Fruit fly (Drosophila melanogaster): ENCODE measurements around the gene Cad87A.

Cad87A gene

dm6 chr3R:11949387-11950029 lies 579 bp upstream of the Cad87A start, which contains the start of gene CG31211 (continued):
- TF ChIP-seq dmrt11E (tag; optimal IDR thresholded peaks at IDR 0.05) (no peak), ATbp (GFP tag; optimal IDR thresholded peaks at IDR 0.05) (no peak), sens-2 (GFP tag; IDR thresholded peaks at IDR 0.05) (no peak), CG12942 (GFP tag; optimal IDR thresholded peaks at IDR 0.05) (no peak), gsb-n (tag; optimal IDR thresholded peaks at IDR 0.05) (no peak), CG33557 (GFP tag; optimal IDR thresholded peaks at IDR 0.05) (no peak), CG17829 (tag; optimal IDR thresholded peaks at IDR 0.05) (no peak), CG7372 (GFP tag; IDR thresholded peaks at IDR 0.05) (no peak), tup (GFP tag; optimal IDR thresholded peaks at IDR 0.05) (no peak), fru (optimal IDR thresholded peaks at IDR 0.05) (no peak), ftz-f1 (GFP tag; optimal IDR thresholded peaks at IDR 0.05) (peak; percentile 8), CG8944 (GFP tag; optimal IDR thresholded peaks at IDR 0.05) (no peak), CG15514 (GFP tag; optimal IDR thresholded peaks at IDR 0.05) (peak; percentile 10), CG3847 (GFP tag; IDR thresholded peaks at IDR 0.05) (no peak), CG12744 (GFP tag; optimal IDR thresholded peaks at IDR 0.05) (no peak), C15 (GFP tag; IDR thresholded peaks at IDR 0.05) (no peak), Nf-YA (GFP tag; IDR thresholded peaks at IDR 0.05) (no peak), Lim3 (GFP tag; IDR thresholded peaks at IDR 0.05) (no peak), Fer2 (tag; optimal IDR thresholded peaks at IDR 0.05) (no peak), Ssrp (tag; optimal IDR thresholded peaks at IDR 0.05) (no peak), CG6791 (GFP tag; IDR thresholded peaks at IDR 0.05; ENCODE audit: partially characterized antibody) (no peak), CG3995 (GFP tag; optimal IDR thresholded peaks at IDR 0.05) (peak; percentile 71), bsh (GFP tag; optimal IDR thresholded peaks at IDR 0.05) (no peak), CG12769 (tag; optimal IDR thresholded peaks at IDR 0.05) (no peak), sob (GFP tag; IDR thresholded peaks at IDR 0.05) (no peak), lola (GFP tag; optimal IDR thresholded peaks at IDR 0.05) (no peak), schlank (tag; optimal IDR thresholded peaks at IDR 0.05) (no peak), CG17568 (GFP tag; optimal IDR thresholded peaks at IDR 0.05) (no peak), CG34224 (GFP tag; IDR thresholded peaks at IDR 0.05; ENCODE audit: partially characterized antibody) (no peak), trem (tag; optimal IDR thresholded peaks at IDR 0.05) (no peak), Poxn (GFP tag; IDR thresholded peaks at IDR 0.05) (no peak), NfI (GFP tag; optimal IDR thresholded peaks at IDR 0.05) (no peak), CG6765 (GFP tag; optimal IDR thresholded peaks at IDR 0.05) (no peak), dm (GFP tag; optimal IDR thresholded peaks at IDR 0.05) (no peak), Taf1 (GFP tag; IDR thresholded peaks at IDR 0.05) (no peak), Mes4 (GFP tag; optimal IDR thresholded peaks at IDR 0.05) (no peak), Mad (GFP tag; optimal IDR thresholded peaks at IDR 0.05) (no peak), Sox100B (GFP tag; optimal IDR thresholded peaks at IDR 0.05) (no peak), Abd-B (GFP tag; optimal IDR thresholded peaks at IDR 0.05) (no peak), CG10543 (GFP tag; optimal IDR thresholded peaks at IDR 0.05) (no peak), Aef1 (GFP tag; IDR thresholded peaks at IDR 0.05) (no peak), CG16813 (GFP tag; IDR thresholded peaks at IDR 0.05; ENCODE audit: partially characterized antibody) (no peak), Dip3 (GFP tag; optimal IDR thresholded peaks at IDR 0.05) (no peak), CG1647 (GFP tag; optimal IDR thresholded peaks at IDR 0.05) (no peak), CG18262 (tag; optimal IDR thresholded peaks at IDR 0.05) (no peak), eve (GFP tag; optimal IDR thresholded peaks at IDR 0.05) (no peak), btn (GFP tag; optimal IDR thresholded peaks at IDR 0.05) (no peak), Antp (GFP tag; optimal IDR thresholded peaks at IDR 0.05) (no peak), CG12391 (tag; optimal IDR thresholded peaks at IDR 0.05) (peak; percentile 41), pho (GFP tag; optimal IDR thresholded peaks at IDR 0.05) (no peak), CG6254 (GFP tag; optimal IDR thresholded peaks at IDR 0.05) (peak; percentile 65)

Data from whole organism, embryonic.